Worm (Caenorhabditis elegans): ENCODE results near the gene eif-3.L.

Gene eif-3.L

ce11 chrII:5594210-5594764 lies 28.0 kb downstream of the eif-3.L start, which contains the start of gene ttc-4:
Gene ttc-4 (plus strand): TSS chrII:5594714.
- TF ChIP-seq ceh-100 (GFP tag; IDR thresholded peaks at IDR 0.05) (peak; percentile 93), K12H6.12 (tag; optimal IDR thresholded peaks at IDR 0.05) (peak; percentile 17), egl-18 (GFP tag; IDR thresholded peaks at IDR 0.05) (no peak), snpc-3.4 (tag; optimal IDR thresholded peaks at IDR 0.05) (no peak), gei-17 (GFP tag; optimal IDR thresholded peaks at IDR 0.05) (no peak), snpc-4 (GFP tag; optimal IDR thresholded peaks at IDR 0.05) (no peak), snpc-4 (tag; optimal IDR thresholded peaks at IDR 0.05) (peak in 1 of 4 experiments; percentile 64), mcd-1 (GFP tag; IDR thresholded peaks at IDR 0.05) (peak; percentile 74), sdz-38 (tag; optimal IDR thresholded peaks at IDR 0.05) (no peak), F23B12.7 (tag; optimal IDR thresholded peaks at IDR 0.05; ENCODE audit: insufficient read depth) (peak; percentile 30), nfyb-1 (GFP tag; IDR thresholded peaks at IDR 0.05) (no peak), unc-130 (GFP tag; optimal IDR thresholded peaks at IDR 0.05) (no peak), dpl-1 (GFP tag; optimal IDR thresholded peaks at IDR 0.05) (peak; percentile 23), lsl-1 (GFP tag; optimal IDR thresholded peaks at IDR 0.05) (peak; percentile 36), ztf-28 (GFP tag; IDR thresholded peaks at IDR 0.05) (0 out of 2 replicates have a peak, but pooled peaks have one; percentile 7), lin-54 (GFP tag; optimal IDR thresholded peaks at IDR 0.05) (peak; percentile 49), him-1 (tag; optimal IDR thresholded peaks at IDR 0.05) (no peak), attf-5 (GFP tag; optimal IDR thresholded peaks at IDR 0.05) (peak; percentile 80), hsf-1 (GFP tag; IDR thresholded peaks at IDR 0.05) (no peak), rec-8 (tag; optimal IDR thresholded peaks at IDR 0.05) (no peak)

- TF ChIP-seq snpc-4 (GFP tag; optimal IDR thresholded peaks at IDR 0.05) (no peak), snpc-4 (tag; optimal IDR thresholded peaks at IDR 0.05) (peak in 3 of 4 experiments; percentile 38 to 67 (median 67)), B0035.1 (tag; optimal IDR thresholded peaks at IDR 0.05) (no peak), madf-3 (GFP tag; IDR thresholded peaks at IDR 0.05) (no peak), rec-8 (tag; optimal IDR thresholded peaks at IDR 0.05) (no peak), aptf-2 (GFP tag; conservative IDR thresholded peaks at IDR 0.05) (no peak), lir-1 (GFP tag; conservative IDR thresholded peaks at IDR 0.05) (no peak), ztf-25 (GFP tag; IDR thresholded peaks at IDR 0.05) (no peak), pha-4 (tag; optimal IDR thresholded peaks at IDR 0.05) (no peak), gei-17 (GFP tag; optimal IDR thresholded peaks at IDR 0.05) (no peak), F57C9.4 (tag; optimal IDR thresholded peaks at IDR 0.05) (no peak), ztf-26 (tag; optimal IDR thresholded peaks at IDR 0.05) (peak; percentile 29), ZK185.1 (tag; optimal IDR thresholded peaks at IDR 0.05; ENCODE audit: poor library complexity, severe bottlenecking) (peak; percentile 32), Y95B8A.8 (GFP tag; IDR thresholded peaks at IDR 0.05) (no peak), dpff-1 (tag; optimal IDR thresholded peaks at IDR 0.05) (no peak), bed-2 (GFP tag; IDR thresholded peaks at IDR 0.05) (no peak), akir-1 (GFP tag; optimal IDR thresholded peaks at IDR 0.05) (peak; percentile 34), athp-1 (tag; optimal IDR thresholded peaks at IDR 0.05) (no peak), repo-1 (tag; optimal IDR thresholded peaks at IDR 0.05) (no peak), ceh-91 (GFP tag; IDR thresholded peaks at IDR 0.05) (no peak), F55B11.4 (tag; optimal IDR thresholded peaks at IDR 0.05; ENCODE audit: borderline replicate concordance, insufficient read depth) (no peak), K11D2.4 (GFP tag; IDR thresholded peaks at IDR 0.05) (peak; percentile 50; the same call in 1 of the 2 replicates), rpc-1 (optimal IDR thresholded peaks at IDR 0.05) (no peak), rpc-1 (tag; optimal IDR thresholded peaks at IDR 0.05) (no peak), tbp1 (GFP tag; optimal IDR thresholded peaks at IDR 0.05) (no peak), attf-5 (GFP tag; optimal IDR thresholded peaks at IDR 0.05) (peak; percentile 90), mcd-1 (GFP tag; IDR thresholded peaks at IDR 0.05) (peak; percentile 74), unc-130 (GFP tag; optimal IDR thresholded peaks at IDR 0.05) (no peak), cebp-1 (GFP tag; IDR thresholded peaks at IDR 0.05) (no peak), cebp-1 (tag; optimal IDR thresholded peaks at IDR 0.05) (peak; percentile 76), lin-40 (tag; optimal IDR thresholded peaks at IDR 0.05) (peak; percentile 24), efl-1 (GFP tag; optimal IDR thresholded peaks at IDR 0.05) (no peak), aptf-3 (GFP tag; IDR thresholded peaks at IDR 0.05) (no peak)
Observed at ce11 chrII:5593377-5593932, 28.8 kb downstream of the eif-3.L start, which contains the start of gene cdc-14. Gene cdc-14 (minus strand): TSS chrII:5593427.
